Worm (Caenorhabditis elegans) whole organism, L4/young adult: ENCODE results near the gene nspb-9.

Experiments
- W03F9.2 ChIP-seq: fragments of 150-350 bp; optimal IDR thresholded peaks from 2 replicates; lab custom pipeline; 2014; ENCODE audit warnings: missing biosample characterization, missing genetic modification characterization
- dao-5 ChIP-seq: sonication (generic microtip); optimal IDR thresholded peaks from 2 replicates; lab custom pipeline; 2016; ENCODE audit warnings: missing genotype, missing genetic modification characterization, moderate library complexity, missing compliant biosample characterization
- him-1 ChIP-seq: sonication (generic microtip); optimal IDR thresholded peaks from 2 replicates; lab custom pipeline; 2016; ENCODE audit warnings: missing genotype, missing genetic modification reagents, missing genetic modification characterization, missing compliant biosample characterization

DNA sequence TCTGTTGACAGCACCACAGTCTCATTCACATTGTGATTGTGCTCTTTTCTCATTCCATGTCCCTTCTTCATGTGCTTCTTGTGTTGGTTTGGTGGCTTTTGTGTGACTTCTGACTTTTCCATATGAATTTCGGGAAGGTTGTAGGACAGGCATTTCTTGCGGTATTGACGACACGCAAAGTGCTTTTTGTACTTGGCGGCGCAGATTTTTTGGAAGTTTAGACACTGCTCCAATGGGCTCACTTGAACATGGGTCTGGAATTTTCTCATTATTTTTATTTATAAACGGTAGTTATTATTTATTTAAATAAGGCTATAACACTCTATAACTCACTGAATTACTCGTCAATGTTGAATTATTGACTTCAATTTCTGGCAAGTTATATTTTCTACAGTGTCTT, 23.6 kb downstream of the nspb-9 start:
- TF ChIP-seq him-1 (no peak), W03F9.2 (tag; lab: Kevin White, UChicago) (no peak), dao-5 (tag; lab: Kevin White, UChicago) (no peak)
